Worm (Caenorhabditis elegans): ENCODE results near the gene ztf-30.

ce11 chrIII:8545515-8545914, 52.2 kb downstream of the ztf-30 start, which contains the start of gene ZC21.6:
- TF ChIP-seq lin-39 (tag; optimal IDR thresholded peaks at IDR 0.05) (no peak), nfya-1 (tag; optimal IDR thresholded peaks at IDR 0.05; ENCODE audit: insufficient read depth) (no peak), tbx-2 (tag; optimal IDR thresholded peaks at IDR 0.05) (no peak), daf-12 (tag; optimal IDR thresholded peaks at IDR 0.05) (no peak)
